Worm (Caenorhabditis elegans) whole organism, L4 larva: ENCODE data around the gene cah-4.

Source experiments
- fos-1 ChIP-seq: fragments of 150-350 bp; optimal IDR thresholded peaks from 2 replicates; lab custom pipeline; 2014; ENCODE audit warnings: missing biosample characterization, missing genetic modification characterization
- madf-9 ChIP-seq: fragments of 200-800 bp; sonication (Bioruptor generic); conservative IDR thresholded peaks from 2 replicates; pipeline ENCODE4 v1.3.6; 2022; ENCODE audit warnings: missing genetic modification reagents, missing genetic modification characterization, missing compliant biosample characterization
- nhr-28 ChIP-seq: fragments of 150-350 bp; optimal IDR thresholded peaks from 2 replicates; lab custom pipeline; 2014; ENCODE audit warnings: missing biosample characterization, missing genetic modification characterization
- nhr-6 ChIP-seq: fragments of 150-350 bp; optimal IDR thresholded peaks from 2 replicates; lab custom pipeline; 2014; ENCODE audit warnings: missing biosample characterization, missing genetic modification characterization
- skn-1 ChIP-seq: fragments of 150-350 bp; optimal IDR thresholded peaks from 2 replicates; lab custom pipeline; 2014; ENCODE audit warnings: missing biosample characterization, missing genetic modification characterization
- snpc-4 ChIP-seq: fragments of 150-350 bp; optimal IDR thresholded peaks from 2 replicates; lab custom pipeline; 2014; ENCODE audit warnings: missing biosample characterization, missing genetic modification characterization
- zip-2 ChIP-seq: fragments of 150-350 bp; optimal IDR thresholded peaks from 2 replicates; lab custom pipeline; 2014; ENCODE audit warnings: missing biosample characterization, missing genetic modification characterization
- ztf-11 ChIP-seq: fragments of 150-350 bp; optimal IDR thresholded peaks from 2 replicates; lab custom pipeline; 2014; ENCODE audit warnings: missing biosample characterization, missing genetic modification characterization

DNA sequence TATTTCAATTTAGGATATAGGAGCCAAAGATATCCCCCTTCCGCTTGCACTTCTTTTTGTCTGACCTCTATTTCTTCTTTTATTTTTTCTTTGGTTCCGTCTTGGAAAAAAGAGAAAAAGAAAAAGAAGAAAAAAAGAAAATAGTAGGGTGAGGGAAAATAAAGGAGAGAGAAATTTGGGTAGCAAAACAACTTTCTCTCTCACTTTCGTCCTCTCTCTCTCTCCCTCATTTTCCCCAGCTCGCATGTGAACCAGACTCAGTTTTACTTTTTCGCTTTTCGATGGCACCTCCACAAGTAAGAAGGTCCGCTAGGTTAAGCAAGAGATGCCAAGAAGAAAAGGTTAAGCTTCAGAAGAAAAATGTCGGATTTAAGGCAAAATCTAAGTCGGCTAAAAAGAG is 383 bp downstream of the cah-4 start:
- TF ChIP-seq zip-2 (tag; lab: Kevin White, UChicago) (no peak), nhr-6 (no peak), ztf-11 (tag; lab: Kevin White, UChicago) (no peak), skn-1 (tag; lab: Kevin White, UChicago) (no peak), madf-9 (GFP tag; lab: Robert Waterston, UW) (no peak), fos-1 (tag; lab: Kevin White, UChicago) (no peak), nhr-28 (tag; lab: Kevin White, UChicago) (no peak), snpc-4 (tag; lab: Kevin White, UChicago) (no peak)
